Worm (Caenorhabditis elegans): ENCODE data around the gene del-7.

del-7 gene

ce11 chrIV:7789521-7789949 lies 29.3 kb downstream of the del-7 start, which contains the start of gene imp-3:
imp-3 (minus strand) TSS chrIV:7789613.
- TF ChIP-seq dao-5 (tag; optimal IDR thresholded peaks at IDR 0.05): no peak
- TF ChIP-seq W03F9.2 (tag; optimal IDR thresholded peaks at IDR 0.05): no peak
- TF ChIP-seq him-1 (tag; optimal IDR thresholded peaks at IDR 0.05): no peak

- TF ChIP-seq dao-5 (tag; optimal IDR thresholded peaks at IDR 0.05) (no peak), him-1 (tag; optimal IDR thresholded peaks at IDR 0.05) (no peak), W03F9.2 (tag; optimal IDR thresholded peaks at IDR 0.05) (no peak)
These were observed 30.0 kb downstream of the del-7 start for ce11 chrIV:7790151-7790691.

ce11 chrIV:7790801-7791588 lies 30.8 kb downstream of the del-7 start, which contains the start of gene rsp-6:
rsp-6 (minus strand) TSS chrIV:7791229.
- TF ChIP-seq W03F9.2 (tag; optimal IDR thresholded peaks at IDR 0.05): peak; percentile 85
- peak; percentile 29 for TF ChIP-seq him-1 (tag; optimal IDR thresholded peaks at IDR 0.05)
- TF ChIP-seq dao-5 (tag; optimal IDR thresholded peaks at IDR 0.05): no peak

- TF ChIP-seq W03F9.2 (tag; optimal IDR thresholded peaks at IDR 0.05) (no peak), dao-5 (tag; optimal IDR thresholded peaks at IDR 0.05) (no peak), him-1 (tag; optimal IDR thresholded peaks at IDR 0.05) (no peak)
These were observed 31.7 kb downstream of the del-7 start, which contains the start of gene C33H5.13 for ce11 chrIV:7791821-7792446. C33H5.13 (minus strand) TSS chrIV:7792263.

ce11 chrIV:7794709-7795108 lies 34.5 kb downstream of the del-7 start, which contains the start of gene ntp-1:
ntp-1 (minus strand) TSS chrIV:7794809.
- no peak for TF ChIP-seq W03F9.2 (tag; optimal IDR thresholded peaks at IDR 0.05)

ce11 chrIV:7796432-7797113 lies 36.4 kb downstream of the del-7 start, which contains the start of gene sgo-1:
sgo-1 (minus strand) TSS chrIV:7796482.
- TF ChIP-seq him-1 (tag; optimal IDR thresholded peaks at IDR 0.05) (no peak), W03F9.2 (tag; optimal IDR thresholded peaks at IDR 0.05) (peak; percentile 52)

- TF ChIP-seq W03F9.2 (tag; optimal IDR thresholded peaks at IDR 0.05): no peak
- no peak for TF ChIP-seq dao-5 (tag; optimal IDR thresholded peaks at IDR 0.05)
- no peak for TF ChIP-seq him-1 (tag; optimal IDR thresholded peaks at IDR 0.05)
These were observed 40.1 kb downstream of the del-7 start for ce11 chrIV:7800338-7800737.

ce11 chrIV:7803250-7803649 lies 43.0 kb downstream of the del-7 start, which contains the start of gene C33H5.16:
C33H5.16 (minus strand) TSS chrIV:7803350.
- TF ChIP-seq dao-5 (tag; optimal IDR thresholded peaks at IDR 0.05): no peak
- TF ChIP-seq W03F9.2 (tag; optimal IDR thresholded peaks at IDR 0.05): no peak
- no peak for TF ChIP-seq him-1 (tag; optimal IDR thresholded peaks at IDR 0.05)

ce11 chrIV:7804740-7805139 lies 44.5 kb downstream of the del-7 start, which contains the start of gene C33H5.2:
C33H5.2 (plus strand) TSS chrIV:7805040.
- TF ChIP-seq him-1 (tag; optimal IDR thresholded peaks at IDR 0.05) (no peak), W03F9.2 (tag; optimal IDR thresholded peaks at IDR 0.05) (no peak), dao-5 (tag; optimal IDR thresholded peaks at IDR 0.05) (no peak)

ce11 chrIV:7808583-7808982 lies 48.4 kb downstream of the del-7 start, which contains the start of gene C33H5.1:
C33H5.1 (plus strand) TSS chrIV:7808912.
- no peak for TF ChIP-seq W03F9.2 (tag; optimal IDR thresholded peaks at IDR 0.05)
- TF ChIP-seq him-1 (tag; optimal IDR thresholded peaks at IDR 0.05): no peak
- no peak for TF ChIP-seq dao-5 (tag; optimal IDR thresholded peaks at IDR 0.05)
